Fruit fly (Drosophila melanogaster) whole organism, embryonic: Measurements from ENCODE around the gene sordd2.

Source experiments
- CG11504 ChIP-seq: fragments of 200-800 bp; sonication (Bioruptor generic); optimal IDR thresholded peaks from 3 replicates; lab custom pipeline; 2019; ENCODE audit warnings: missing biosample characterization, mild to moderate bottlenecking, missing genetic modification characterization, moderate library complexity
- CG11723 ChIP-seq: fragments of 200-800 bp; sonication (Bioruptor generic); optimal IDR thresholded peaks from 2 replicates; lab custom pipeline; 2017; ENCODE audit warnings: missing biosample characterization, mild to moderate bottlenecking, missing genetic modification characterization
- CG12236 ChIP-seq: fragments of 200-800 bp; sonication (Bioruptor generic); optimal IDR thresholded peaks from 2 replicates; lab custom pipeline; 2016; ENCODE audit warnings: missing biosample characterization, missing genetic modification characterization
- CG12391 ChIP-seq: fragments of 200-800 bp; sonication (Bioruptor generic); optimal IDR thresholded peaks from 3 replicates; lab custom pipeline; 2018; ENCODE audit warnings: missing biosample characterization, mild to moderate bottlenecking, missing genetic modification characterization, moderate library complexity
- CG12769 ChIP-seq: fragments of 200-800 bp; sonication (Bioruptor generic); optimal IDR thresholded peaks from 2 replicates; lab custom pipeline; 2019; ENCODE audit warnings: missing biosample characterization, mild to moderate bottlenecking, missing genetic modification characterization, moderate library complexity
- CG14667 ChIP-seq: fragments of 200-800 bp; sonication (Bioruptor generic); IDR thresholded peaks from 2 replicates; pipeline ENCODE4 v1.3.6; 2022; ENCODE audit warnings: missing biosample characterization, missing genetic modification characterization
- CG17328 ChIP-seq: fragments of 200-800 bp; sonication (Bioruptor generic); IDR thresholded peaks from 2 replicates; pipeline ENCODE4 v1.3.6; 2022; ENCODE audit warnings: missing biosample characterization, missing genetic modification characterization
- CG1792 ChIP-seq: fragments of 200-800 bp; sonication (Bioruptor generic); optimal IDR thresholded peaks from 2 replicates; lab custom pipeline; 2016; ENCODE audit warnings: missing biosample characterization, missing genetic modification characterization
- CG2678 ChIP-seq: fragments of 200-800 bp; sonication (Bioruptor generic); optimal IDR thresholded peaks from 3 replicates; lab custom pipeline; 2019; ENCODE audit warnings: missing biosample characterization, mild to moderate bottlenecking, missing genetic modification characterization, moderate library complexity
- CG31224 ChIP-seq: fragments of 200-800 bp; sonication (Bioruptor generic); IDR thresholded peaks from 2 replicates; pipeline ENCODE4 v1.3.6; 2022; ENCODE audit warnings: missing biosample characterization, missing genetic modification characterization
- CG33213 ChIP-seq: fragments of 200-800 bp; sonication (Bioruptor generic); optimal IDR thresholded peaks from 3 replicates; lab custom pipeline; 2016; ENCODE audit warnings: missing biosample characterization, missing genetic modification characterization
- CG4707 ChIP-seq: fragments of 200-800 bp; sonication (Bioruptor generic); optimal IDR thresholded peaks from 2 replicates; lab custom pipeline; 2018; ENCODE audit warnings: missing biosample characterization, mild to moderate bottlenecking, missing genetic modification characterization, moderate library complexity
- CG7372 ChIP-seq: fragments of 200-800 bp; sonication (Bioruptor generic); IDR thresholded peaks from 2 replicates; pipeline ENCODE4 v1.3.6; 2022; ENCODE audit warnings: missing biosample characterization, missing genetic modification characterization
- CG8089 ChIP-seq: fragments of 200-800 bp; sonication (Bioruptor generic); optimal IDR thresholded peaks from 3 replicates; lab custom pipeline; 2016; ENCODE audit warnings: missing biosample characterization, missing genetic modification characterization
- CG9215 ChIP-seq: fragments of 200-800 bp; sonication (Bioruptor generic); IDR thresholded peaks from 2 replicates; pipeline ENCODE4 v1.3.6; 2022; ENCODE audit warnings: missing biosample characterization, missing genetic modification characterization
- Chrac-16 ChIP-seq: fragments of 200-800 bp; sonication (Bioruptor generic); optimal IDR thresholded peaks from 3 replicates; lab custom pipeline; 2016; ENCODE audit warnings: missing biosample characterization, missing genetic modification characterization
- Dek ChIP-seq: fragments of 200-800 bp; sonication (Bioruptor generic); optimal IDR thresholded peaks from 3 replicates; lab custom pipeline; 2019; ENCODE audit warnings: missing biosample characterization, mild to moderate bottlenecking, missing genetic modification characterization, moderate library complexity
- Dp ChIP-seq: fragments of 200-800 bp; sonication (Bioruptor generic); optimal IDR thresholded peaks from 2 replicates; lab custom pipeline; 2018; ENCODE audit warnings: missing biosample characterization, mild to moderate bottlenecking, missing genetic modification characterization, moderate library complexity
- Ets65A ChIP-seq: fragments of 200-800 bp; sonication (Bioruptor generic); peaks from one replicate; lab custom pipeline; 2016; ENCODE audit warnings: missing biosample characterization, missing genetic modification characterization
- GATAe ChIP-seq: fragments of 200-800 bp; sonication (Bioruptor generic); conservative IDR thresholded peaks from 2 replicates; pipeline ENCODE4 v1.3.6; 2022; ENCODE audit warnings: missing biosample characterization, missing genetic modification characterization
- HLHmδ ChIP-seq: fragments of 200-800 bp; sonication (Bioruptor generic); optimal IDR thresholded peaks from 2 replicates; lab custom pipeline; 2018; ENCODE audit warnings: missing biosample characterization, mild to moderate bottlenecking, missing genetic modification characterization, moderate library complexity
- Hsf ChIP-seq: fragments of 200-800 bp; sonication (Bioruptor generic); optimal IDR thresholded peaks from 3 replicates; lab custom pipeline; 2016; ENCODE audit warnings: missing biosample characterization, missing genetic modification characterization
- Lhr ChIP-seq: fragments of 200-800 bp; sonication (Bioruptor generic); optimal IDR thresholded peaks from 3 replicates; lab custom pipeline; 2017; ENCODE audit warnings: mild to moderate bottlenecking, missing biosample characterization, missing genetic modification reagents, missing genetic modification characterization
- MBD-R2 ChIP-seq: fragments of 200-800 bp; sonication (Bioruptor generic); IDR thresholded peaks from 2 replicates; pipeline ENCODE4 v1.3.6; 2022; ENCODE audit warnings: missing biosample characterization, missing genetic modification characterization
- Opbp ChIP-seq: fragments of 200-800 bp; sonication (Bioruptor generic); IDR thresholded peaks from 3 replicates; pipeline ENCODE4 v1.3.6; 2022; ENCODE audit warnings: missing biosample characterization, missing genetic modification characterization; ENCODE audit not compliant: partially characterized antibody
- Trl ChIP-seq, 3 experiments: fragments of >200 bp in 2 of 3; fragments of 200-800 bp in 1 of 3; sonication (Bioruptor generic) in 1 of 3; optimal IDR thresholded peaks; 2 replicates in 1 of 3; 3 replicates in 2 of 3; lab custom pipeline; 2016 to 2017; ENCODE audit warnings: missing biosample characterization in 1 of 3, missing genetic modification characterization in 1 of 3
- abd-A ChIP-seq: fragments of 200-800 bp; sonication (Bioruptor generic); optimal IDR thresholded peaks from 3 replicates; lab custom pipeline; 2019; ENCODE audit warnings: missing biosample characterization, mild to moderate bottlenecking, missing genetic modification characterization, moderate library complexity
- aop ChIP-seq: fragments of 200-800 bp; sonication (Bioruptor generic); IDR thresholded peaks from 2 replicates; pipeline ENCODE4 v1.3.6; 2022; ENCODE audit warnings: missing biosample characterization, missing genetic modification characterization
- ap ChIP-seq: fragments of 200-800 bp; sonication (Bioruptor generic); IDR thresholded peaks from 2 replicates; pipeline ENCODE4 v1.3.6; 2022; ENCODE audit warnings: missing biosample characterization, missing genetic modification characterization
- cad ChIP-seq: fragments of >200 bp; optimal IDR thresholded peaks from 2 replicates; lab custom pipeline; 2017; ENCODE audit warnings: missing biosample characterization, missing genetic modification characterization
- ci ChIP-seq: fragments of 200-800 bp; sonication (Bioruptor generic); IDR thresholded peaks from 3 replicates; pipeline ENCODE4 v1.3.6; 2022; ENCODE audit warnings: missing biosample characterization, missing genetic modification characterization
- en ChIP-seq: fragments of 200-800 bp; sonication (Bioruptor generic); optimal IDR thresholded peaks from 2 replicates; lab custom pipeline; 2016; ENCODE audit warnings: missing biosample characterization, missing genetic modification characterization
- fu2 ChIP-seq: fragments of 200-800 bp; sonication (Bioruptor generic); optimal IDR thresholded peaks from 2 replicates; lab custom pipeline; 2016; ENCODE audit warnings: missing biosample characterization, missing genetic modification characterization
- grn ChIP-seq: fragments of 200-800 bp; sonication (Bioruptor generic); optimal IDR thresholded peaks from 3 replicates; lab custom pipeline; 2017; ENCODE audit warnings: missing biosample characterization, missing genetic modification characterization
- hth ChIP-seq: fragments of >200 bp; optimal IDR thresholded peaks from 2 replicates; lab custom pipeline; 2017; ENCODE audit warnings: inconsistent platforms
- lilli ChIP-seq: fragments of 200-800 bp; sonication (Bioruptor generic); optimal IDR thresholded peaks from 3 replicates; lab custom pipeline; 2016; ENCODE audit warnings: missing biosample characterization, missing genetic modification characterization
- maf-S ChIP-seq: fragments of 200-800 bp; sonication (Bioruptor generic); optimal IDR thresholded peaks from 2 replicates; lab custom pipeline; 2016; ENCODE audit warnings: missing biosample characterization, missing genetic modification characterization
- mam ChIP-seq: fragments of 200-800 bp; sonication (Bioruptor generic); optimal IDR thresholded peaks from 3 replicates; lab custom pipeline; 2016; ENCODE audit warnings: missing biosample characterization, missing genetic modification characterization
- nau ChIP-seq: fragments of 200-800 bp; sonication (Bioruptor generic); optimal IDR thresholded peaks from 3 replicates; lab custom pipeline; 2017; ENCODE audit warnings: missing biosample characterization, mild to moderate bottlenecking, missing genetic modification characterization, missing genetic modification reagents
- nerfin-2 ChIP-seq: fragments of 200-800 bp; sonication (Bioruptor generic); IDR thresholded peaks from 2 replicates; pipeline ENCODE4 v1.3.6; 2022; ENCODE audit warnings: missing biosample characterization, missing genetic modification characterization; ENCODE audit not compliant: partially characterized antibody
- pita ChIP-seq: fragments of 200-800 bp; sonication (Bioruptor generic); optimal IDR thresholded peaks from 2 replicates; lab custom pipeline; 2017; ENCODE audit warnings: missing biosample characterization, mild to moderate bottlenecking, missing genetic modification characterization
- prd ChIP-seq, 3 experiments: fragments of >200 bp in 2 of 3; fragments of 200-800 bp in 1 of 3; sonication (Bioruptor generic) in 1 of 3; optimal IDR thresholded peaks in 2 of 3; IDR thresholded peaks in 1 of 3; 2 replicates in 2 of 3; 3 replicates in 1 of 3; pipeline versions ENCODE4 v1.3.6 to Lab custom; 2017 to 2022; ENCODE audit warnings: missing biosample characterization in 1 of 3, missing genetic modification characterization in 1 of 3
- psq ChIP-seq: fragments of 200-800 bp; sonication (Bioruptor generic); optimal IDR thresholded peaks from 2 replicates; lab custom pipeline; 2017; ENCODE audit warnings: missing biosample characterization, missing genetic modification characterization
- ranshi ChIP-seq: fragments of 200-800 bp; sonication (Bioruptor generic); IDR thresholded peaks from 2 replicates; pipeline ENCODE4 v1.3.6; 2022; ENCODE audit warnings: missing biosample characterization, missing genetic modification characterization
- sr ChIP-seq: fragments of 200-800 bp; sonication (Bioruptor generic); IDR thresholded peaks from 3 replicates; pipeline ENCODE4 v1.3.6; 2022; ENCODE audit warnings: missing biosample characterization, missing genetic modification characterization
- ssp ChIP-seq: fragments of 200-800 bp; sonication (Bioruptor generic); IDR thresholded peaks from 2 replicates; pipeline ENCODE4 v1.3.6; 2022; ENCODE audit warnings: missing biosample characterization, missing genetic modification characterization
- trem ChIP-seq: fragments of 200-800 bp; optimal IDR thresholded peaks from 3 replicates; lab custom pipeline; 2019; ENCODE audit warnings: missing biosample characterization, mild to moderate bottlenecking, missing genetic modification characterization, moderate library complexity
- trh ChIP-seq: fragments of 200-800 bp; sonication (Bioruptor generic); optimal IDR thresholded peaks from 2 replicates; lab custom pipeline; 2016; ENCODE audit warnings: missing biosample characterization, missing genetic modification characterization
- zen ChIP-seq: fragments of 200-800 bp; sonication (Bioruptor generic); optimal IDR thresholded peaks from 3 replicates; lab custom pipeline; 2018; ENCODE audit warnings: missing biosample characterization, mild to moderate bottlenecking, missing genetic modification characterization, moderate library complexity

The sordd2 gene

dm6 chrX:15788235-15789187 lies 10.5 kb downstream of the sordd2 start, which contains the start of gene Rhp (continued):
- no peak for TF ChIP-seq prd (optimal IDR thresholded peaks at IDR 0.05; lab: Kevin White, UChicago)
- TF ChIP-seq prd (GFP tag; IDR thresholded peaks at IDR 0.05; lab: Robert Waterston, UW) = no peak
- TF ChIP-seq CG2678 (tag; lab: Kevin White, UChicago) = no peak
- TF ChIP-seq MBD-R2 = peak; percentile 7
- no peak for TF ChIP-seq zen (tag; lab: Kevin White, UChicago)
- no peak for TF ChIP-seq Dp
- no peak for TF ChIP-seq Hsf (GFP tag; lab: Kevin White, UChicago)
- no peak for TF ChIP-seq hth (lab: Kevin White, UChicago)
- peak; percentile 11 for TF ChIP-seq CG12391 (tag; lab: Kevin White, UChicago)
- no peak for TF ChIP-seq cad
- TF ChIP-seq fu2 (GFP tag; lab: Kevin White, UChicago) = no peak
- no peak for TF ChIP-seq abd-A (tag; lab: Kevin White, UChicago)
- no peak for TF ChIP-seq grn (GFP tag; lab: Kevin White, UChicago)
- TF ChIP-seq Opbp = 0 out of 3 replicates have a peak, but pooled peaks have one; percentile 14
- TF ChIP-seq ci = peak; percentile 31; the same call in 1 of the 3 replicates
- peak; percentile 5 for TF ChIP-seq HLHmδ (GFP tag; lab: Kevin White, UChicago)
- no peak for TF ChIP-seq trem (tag; lab: Kevin White, UChicago)
- no peak for TF ChIP-seq CG31224
- no peak for TF ChIP-seq GATAe
- no peak for TF ChIP-seq pita (GFP tag; lab: Kevin White, UChicago)
- TF ChIP-seq Lhr (GFP tag; lab: Kevin White, UChicago) = peak; percentile 24
- no peak for TF ChIP-seq Ets65A (GFP tag; lab: Kevin White, UChicago)
- no peak for TF ChIP-seq CG12236 (GFP tag; lab: Kevin White, UChicago)
- no peak for TF ChIP-seq en (GFP tag; lab: Kevin White, UChicago)
- TF ChIP-seq CG11723 (GFP tag; lab: Kevin White, UChicago) = no peak
- TF ChIP-seq CG17328 = no peak; the same call in 1 of the 2 replicates
- no peak for TF ChIP-seq ranshi (GFP tag; lab: Robert Waterston, UW)
- no peak for TF ChIP-seq nau (GFP tag; lab: Kevin White, UChicago)
- no peak for TF ChIP-seq sr (GFP tag; lab: Robert Waterston, UW)
- TF ChIP-seq aop (GFP tag; lab: Robert Waterston, UW) = no peak
- TF ChIP-seq CG7372 (GFP tag; lab: Robert Waterston, UW) = no peak
- no peak for TF ChIP-seq Trl (optimal IDR thresholded peaks at IDR 0.05; lab: Kevin White, UChicago)
- TF ChIP-seq Trl (GFP tag; optimal IDR thresholded peaks at IDR 0.05; lab: Kevin White, UChicago) = no peak
- no peak for TF ChIP-seq CG14667
- TF ChIP-seq CG12769 (tag; lab: Kevin White, UChicago) = no peak
- no peak for TF ChIP-seq CG1792 (GFP tag; lab: Kevin White, UChicago)
- no peak for TF ChIP-seq ap (GFP tag; lab: Robert Waterston, UW)
- no peak for TF ChIP-seq ssp (GFP tag; lab: Robert Waterston, UW)
- no peak for TF ChIP-seq Dek (tag; lab: Kevin White, UChicago)
- no peak for TF ChIP-seq CG33213 (GFP tag; lab: Kevin White, UChicago)
- TF ChIP-seq CG8089 = no peak
- TF ChIP-seq psq (GFP tag; lab: Kevin White, UChicago) = no peak
- no peak for TF ChIP-seq maf-S (GFP tag; lab: Kevin White, UChicago)
- no peak for TF ChIP-seq mam (GFP tag; lab: Kevin White, UChicago)
- TF ChIP-seq CG9215 = no peak
- no peak for TF ChIP-seq CG11504 (tag; lab: Kevin White, UChicago)
- no peak for TF ChIP-seq lilli (GFP tag; lab: Kevin White, UChicago)
- TF ChIP-seq Chrac-16 (GFP tag; lab: Kevin White, UChicago) = no peak
- peak; percentile 62 for TF ChIP-seq CG4707 (GFP tag; lab: Kevin White, UChicago)
- TF ChIP-seq nerfin-2 (GFP tag; lab: Robert Waterston, UW) = no peak
- no peak for TF ChIP-seq trh (GFP tag; lab: Kevin White, UChicago)
